Worm (Caenorhabditis elegans) whole organism, L1 larva: ENCODE results near the gene F27E5.7.

ENCODE experiments used
- C04F5.9 ChIP-seq: sonication (generic microtip); optimal IDR thresholded peaks from 2 replicates; lab custom pipeline; 2016; ENCODE audit warnings: missing genetic modification characterization, missing compliant biosample characterization
- C16A3.4 ChIP-seq: fragments of 150-350 bp; optimal IDR thresholded peaks from 2 replicates; lab custom pipeline; 2014; ENCODE audit warnings: missing biosample characterization, missing genetic modification characterization
- F16B12.6 ChIP-seq: fragments of 150-350 bp; optimal IDR thresholded peaks from 2 replicates; lab custom pipeline; 2014; ENCODE audit warnings: missing biosample characterization, missing genetic modification characterization
- alr-1 ChIP-seq: fragments of 200-800 bp; sonication (Bioruptor generic); optimal IDR thresholded peaks from 2 replicates; lab custom pipeline; 2018; ENCODE audit warnings: borderline replicate concordance, mild to moderate bottlenecking, missing genetic modification characterization, missing compliant biosample characterization
- ama-1 ChIP-seq: fragments of 150-350 bp; optimal IDR thresholded peaks from 2 replicates; lab custom pipeline; 2014
- dpl-1 ChIP-seq, 3 experiments: fragments of 150-350 bp in 2 of 3; sonication (generic microtip) in 1 of 3; optimal IDR thresholded peaks; 2 replicates each; lab custom pipeline; 2014 to 2017; ENCODE audit warnings: missing biosample characterization in 3 of 3, missing genetic modification characterization in 3 of 3, missing genetic modification reagents in 3 of 3
- dsc-1 ChIP-seq: sonication (generic microtip); optimal IDR thresholded peaks from 2 replicates; lab custom pipeline; 2016; ENCODE audit warnings: mild to moderate bottlenecking, missing genetic modification characterization, missing compliant biosample characterization
- efl-1 ChIP-seq, 4 experiments: fragments of 150-350 bp; optimal IDR thresholded peaks in 3 of 4; peaks in 1 of 4; 1 replicate in 1 of 4; 2 replicates in 3 of 4; lab custom pipeline; 2014; ENCODE audit warnings: missing biosample characterization in 2 of 4, missing genetic modification characterization in 2 of 4, missing genetic modification reagents in 2 of 4
- egl-27 ChIP-seq, 2 experiments: fragments of 150-350 bp in 1 of 2; sonication (generic microtip); optimal IDR thresholded peaks; 3 replicates each; lab custom pipeline; 2017 to 2018; ENCODE audit warnings: missing biosample characterization in 2 of 2, missing genetic modification characterization in 2 of 2, missing genetic modification reagents in 2 of 2
- elt-2 ChIP-seq: sonication (generic microtip); optimal IDR thresholded peaks from 2 replicates; lab custom pipeline; 2016; ENCODE audit warnings: missing genetic modification characterization, mild to moderate bottlenecking, inconsistent platforms, missing compliant biosample characterization, missing genetic modification reagents
- elt-3 ChIP-seq, 6 experiments: fragments of 150-350 bp in 1 of 6; sonication (generic microtip); optimal IDR thresholded peaks; 2 replicates each; lab custom pipeline; 2017 to 2018; ENCODE audit warnings: missing biosample characterization in 6 of 6, missing genetic modification characterization in 6 of 6, inconsistent platforms in 1 of 6
- fkh-8 ChIP-seq: sonication (generic microtip); optimal IDR thresholded peaks from 2 replicates; lab custom pipeline; 2016; ENCODE audit warnings: mild to moderate bottlenecking, missing genetic modification characterization, missing compliant biosample characterization
- lin-13 ChIP-seq: fragments of 150-350 bp; optimal IDR thresholded peaks from 2 replicates; lab custom pipeline; 2014; ENCODE audit warnings: missing biosample characterization, missing genetic modification reagents, missing genetic modification characterization
- lin-15B ChIP-seq: fragments of 150-350 bp; sonication (generic microtip); optimal IDR thresholded peaks from 3 replicates; lab custom pipeline; 2014; ENCODE audit warnings: missing biosample characterization, missing genetic modification characterization
- lin-39 ChIP-seq: fragments of 150-350 bp; optimal IDR thresholded peaks from 2 replicates; lab custom pipeline; 2014; ENCODE audit warnings: missing biosample characterization, missing genetic modification reagents, missing genetic modification characterization
- lsy-2 ChIP-seq, 2 experiments: fragments of 150-350 bp; optimal IDR thresholded peaks; 2 replicates each; lab custom pipeline; 2014; ENCODE audit warnings: missing biosample characterization in 2 of 2, missing genetic modification characterization in 2 of 2
- nhr-12 ChIP-seq: sonication (generic microtip); optimal IDR thresholded peaks from 2 replicates; lab custom pipeline; 2017; ENCODE audit warnings: missing biosample characterization, missing genetic modification characterization
- nhr-237 ChIP-seq: fragments of 150-350 bp; optimal IDR thresholded peaks from 2 replicates; lab custom pipeline; 2014; ENCODE audit warnings: missing biosample characterization, missing genetic modification characterization
- nhr-76 ChIP-seq: sonication (generic microtip); optimal IDR thresholded peaks from 2 replicates; lab custom pipeline; 2017; ENCODE audit warnings: missing biosample characterization, missing genetic modification characterization
- nhr-84 ChIP-seq: sonication (generic microtip); optimal IDR thresholded peaks from 2 replicates; lab custom pipeline; 2017; ENCODE audit warnings: missing biosample characterization, missing genetic modification characterization
- nhr-85 ChIP-seq: sonication (generic microtip); peaks from one replicate; lab custom pipeline; 2016; ENCODE audit warnings: missing genetic modification characterization, inconsistent platforms, missing compliant biosample characterization
- nhr-90 ChIP-seq: sonication (generic microtip); optimal IDR thresholded peaks from 2 replicates; lab custom pipeline; 2016; ENCODE audit warnings: mild to moderate bottlenecking, missing genetic modification characterization, missing compliant biosample characterization; ENCODE audit not compliant: poor library complexity
- skn-1 ChIP-seq: fragments of 150-350 bp; optimal IDR thresholded peaks from 2 replicates; lab custom pipeline; 2014; ENCODE audit warnings: missing biosample characterization, missing genetic modification characterization
- snu-23 ChIP-seq: sonication (generic microtip); optimal IDR thresholded peaks from 2 replicates; lab custom pipeline; 2016; ENCODE audit warnings: missing genetic modification characterization, missing compliant biosample characterization
- sptf-1 ChIP-seq: fragments of 150-350 bp; optimal IDR thresholded peaks from 2 replicates; lab custom pipeline; 2014; ENCODE audit warnings: missing biosample characterization, missing genetic modification characterization
- unc-130 ChIP-seq: fragments of 150-350 bp; optimal IDR thresholded peaks from 2 replicates; lab custom pipeline; 2017; ENCODE audit warnings: missing biosample characterization, missing genetic modification characterization, inconsistent platforms
- vab-15 ChIP-seq: sonication (generic microtip); optimal IDR thresholded peaks from 2 replicates; lab custom pipeline; 2017; ENCODE audit warnings: missing genotype, mild to moderate bottlenecking, missing genetic modification characterization, missing compliant biosample characterization
- xbp-1 ChIP-seq: sonication (generic microtip); optimal IDR thresholded peaks from 2 replicates; lab custom pipeline; 2016; ENCODE audit warnings: missing genetic modification characterization, missing compliant biosample characterization
- zag-1 ChIP-seq: fragments of 150-350 bp; optimal IDR thresholded peaks from 2 replicates; lab custom pipeline; 2014; ENCODE audit warnings: missing biosample characterization, missing genetic modification characterization
- ztf-11 ChIP-seq, 2 experiments: sonication (generic microtip); optimal IDR thresholded peaks; 2 replicates each; lab custom pipeline; 2016 to 2017; ENCODE audit warnings: missing genetic modification characterization in 2 of 2, missing biosample characterization in 1 of 2, missing compliant biosample characterization in 1 of 2

Gene F27E5.7

DNA sequence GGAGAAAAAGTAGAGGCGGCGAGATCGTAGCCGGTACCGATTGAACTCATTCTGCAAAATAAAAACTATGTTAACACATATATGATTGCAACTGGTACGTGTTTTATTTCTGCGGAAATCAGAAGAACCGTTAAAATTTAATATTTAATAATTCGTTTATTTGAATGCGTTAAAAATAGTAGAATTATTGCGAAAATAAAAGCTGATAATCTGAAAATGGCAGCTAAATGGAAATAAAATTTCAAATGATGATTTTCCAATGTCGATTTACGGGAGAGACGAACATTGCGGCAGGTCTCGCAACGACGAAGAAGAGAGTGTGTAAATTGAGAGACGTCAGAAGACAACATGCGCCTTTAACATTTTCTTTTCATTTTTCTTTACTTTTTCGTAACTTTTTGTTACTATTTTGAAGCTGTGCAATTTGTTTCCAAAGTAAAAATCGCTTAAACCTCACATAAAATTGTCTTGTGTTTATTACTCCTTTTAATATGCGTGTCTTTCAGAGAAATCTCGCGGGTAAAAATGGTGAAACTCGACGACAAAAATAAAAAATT is 22.7 kb upstream of the F27E5.7 start, which contains the start of the genes pas-7 and puf-12 (continued):
- TF ChIP-seq lsy-2 (tag; optimal IDR thresholded peaks at IDR 0.05; lab: Kevin White, UChicago) (peak in 1 of 2 experiments; percentile 80), dpl-1 (GFP tag; optimal IDR thresholded peaks at IDR 0.05; lab: Kevin White, UChicago) (peak; percentile 24 to 67 (median 41)), nhr-84 (tag; lab: Kevin White, UChicago) (no peak), F16B12.6 (tag; lab: Kevin White, UChicago) (no peak), nhr-90 (tag; lab: Kevin White, UChicago) (no peak), C16A3.4 (tag; lab: Kevin White, UChicago) (peak; percentile 48), lin-15B (tag; lab: Kevin White, UChicago) (peak; percentile 17), skn-1 (tag; lab: Kevin White, UChicago) (peak; percentile 99), efl-1 (optimal IDR thresholded peaks at IDR 0.05; lab: Kevin White, UChicago) (peak; percentile 60 to 69), efl-1 (GFP tag; optimal IDR thresholded peaks at IDR 0.05 in 1 of 2; lab: Kevin White, UChicago) (peak; percentile 62 to 89), sptf-1 (tag; lab: Kevin White, UChicago) (no peak), alr-1 (tag; lab: Kevin White, UChicago) (no peak)

ce11 chrII:10103212-10103611 is 19.4 kb upstream of the F27E5.7 start:
- TF ChIP-seq xbp-1 (tag; lab: Kevin White, UChicago) (no peak), C04F5.9 (tag; lab: Kevin White, UChicago) (no peak), fkh-8 (no peak), elt-2 (tag; lab: Kevin White, UChicago) (no peak), alr-1 (tag; lab: Kevin White, UChicago) (no peak), zag-1 (tag; lab: Kevin White, UChicago) (no peak), nhr-237 (tag; lab: Kevin White, UChicago) (no peak), snu-23 (GFP tag; lab: Kevin White, UChicago) (no peak), elt-3 (tag; optimal IDR thresholded peaks at IDR 0.05; lab: Kevin White, UChicago) (no peak), dpl-1 (GFP tag; optimal IDR thresholded peaks at IDR 0.05; lab: Kevin White, UChicago) (no peak), lin-13 (GFP tag; lab: Kevin White, UChicago) (no peak), egl-27 (tag; optimal IDR thresholded peaks at IDR 0.05; lab: Kevin White, UChicago) (no peak), nhr-85 (tag; lab: Kevin White, UChicago) (no peak), ztf-11 (tag; optimal IDR thresholded peaks at IDR 0.05; lab: Kevin White, UChicago) (no peak), dsc-1 (tag; lab: Kevin White, UChicago) (no peak), nhr-76 (tag; lab: Kevin White, UChicago) (no peak), nhr-12 (no peak), lin-39 (tag; lab: Kevin White, UChicago) (no peak), vab-15 (no peak)
- TF ChIP-seq, all 84 proteins: peak for 0

DNA sequence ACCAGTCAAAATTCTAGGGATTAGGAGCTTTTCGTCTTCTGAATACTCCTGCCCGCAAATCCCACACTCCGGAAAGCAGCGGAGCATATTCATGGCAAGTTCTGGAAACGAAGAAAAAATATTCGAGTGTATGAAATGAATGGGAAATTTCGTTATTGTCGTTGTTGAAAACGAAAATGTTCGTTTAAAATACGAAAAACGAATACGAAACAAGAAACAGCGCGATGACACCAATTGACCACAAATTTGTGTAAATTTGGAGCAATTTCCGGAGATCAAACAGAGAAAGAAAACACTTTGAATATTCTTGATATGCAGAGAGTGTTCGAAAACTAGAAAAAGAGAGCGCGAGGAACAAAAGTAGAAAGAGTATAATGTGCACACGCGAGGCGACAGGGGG is 17.0 kb upstream of the F27E5.7 start, which contains the start of gene ZK945.4:
TSS of gene ZK945.4 (minus strand) at position 101 of the 400 bp plus-strand sequence.
- TF ChIP-seq ama-1 (lab: Kevin White, UChicago) = no peak
- TF ChIP-seq nhr-76 (tag; lab: Kevin White, UChicago) = no peak
- TF ChIP-seq sptf-1 (tag; lab: Kevin White, UChicago) = no peak
- no peak for TF ChIP-seq unc-130 (tag; lab: Kevin White, UChicago)

DNA sequence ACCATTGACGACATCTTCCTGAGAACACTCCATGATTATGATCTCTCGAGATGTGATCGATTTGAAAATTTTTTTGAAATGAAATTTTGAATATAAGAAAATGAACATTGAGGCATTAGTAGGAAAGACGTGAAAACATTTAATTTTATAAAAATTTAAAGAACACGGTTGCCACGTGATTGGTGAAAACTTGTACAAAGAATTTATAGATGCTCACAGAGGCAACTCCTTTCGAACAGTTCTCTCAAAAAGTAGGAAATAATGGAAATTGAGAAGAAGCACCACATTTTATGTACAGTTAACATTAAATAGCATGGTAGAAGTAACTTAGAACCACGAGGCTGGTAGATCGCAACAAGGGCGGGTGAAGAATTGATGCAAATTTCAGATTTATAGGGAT is 15.7 kb upstream of the F27E5.7 start, which contains the start of gene ZK945.6:
TSS of gene ZK945.6 (minus strand) at position 101 of the 400 bp plus-strand sequence.
- TF ChIP-seq efl-1 (optimal IDR thresholded peaks at IDR 0.05; lab: Kevin White, UChicago) (no peak), efl-1 (GFP tag; optimal IDR thresholded peaks at IDR 0.05 in 1 of 2; lab: Kevin White, UChicago) (no peak), ama-1 (lab: Kevin White, UChicago) (no peak)

DNA sequence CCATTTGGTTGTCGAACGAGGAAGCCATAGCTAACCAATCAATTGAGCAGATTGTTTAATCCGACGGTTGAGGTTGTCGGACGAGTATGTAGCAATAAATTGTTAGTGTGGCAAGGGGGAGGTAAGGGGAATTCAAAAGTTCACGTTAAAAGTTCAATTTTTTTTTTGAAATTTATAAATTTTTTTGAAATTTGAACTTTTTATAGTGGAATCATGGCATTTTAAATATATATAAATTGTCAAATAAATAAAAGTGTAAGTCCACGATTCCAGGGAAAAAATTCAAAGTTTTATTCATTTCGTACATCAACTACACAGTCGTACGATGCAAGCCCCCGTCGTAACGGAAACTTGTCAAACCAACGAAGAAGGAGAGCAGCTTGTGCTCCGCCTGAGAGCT is 14.2 kb upstream of the F27E5.7 start, which contains the start of the genes ZK945.7 and ZK945.8:
TSS of gene ZK945.7 (minus strand) at position 101 of the 400 bp plus-strand sequence.
TSS of gene ZK945.8 (plus strand) at position 275 of the 400 bp plus-strand sequence.
- TF ChIP-seq dpl-1 (GFP tag; optimal IDR thresholded peaks at IDR 0.05; lab: Kevin White, UChicago) = no peak
- no peak for TF ChIP-seq efl-1 (optimal IDR thresholded peaks at IDR 0.05; lab: Kevin White, UChicago)
- peak in 1 of 2 experiments; percentile 82 for TF ChIP-seq efl-1 (GFP tag; optimal IDR thresholded peaks at IDR 0.05 in 1 of 2; lab: Kevin White, UChicago)
